Worm (Caenorhabditis elegans): ENCODE data around the gene F19H6.5.

DNA sequence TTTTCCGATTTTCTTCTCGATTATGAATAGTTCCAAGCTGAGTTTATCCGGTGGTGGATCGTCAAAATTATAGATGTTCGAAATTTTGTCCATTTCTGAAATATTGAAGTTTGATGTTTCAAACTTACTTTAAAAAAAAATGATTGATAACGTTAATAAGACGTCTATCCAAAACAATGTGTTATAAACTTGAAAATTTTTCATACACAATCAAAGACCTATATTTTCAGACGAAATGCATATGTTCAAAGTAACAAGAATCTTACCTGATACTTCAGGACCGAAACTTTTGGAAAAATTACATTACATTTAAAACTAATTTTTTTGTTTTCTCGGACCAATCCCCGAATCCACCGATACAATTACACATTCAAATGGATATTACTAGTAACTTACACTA lies 26.7 kb upstream of the F19H6.5 start, which contains the start of gene nekl-3:
- TF ChIP-seq ztf-29 (GFP tag; IDR thresholded peaks at IDR 0.05) (no peak), ref-1 (GFP tag; conservative IDR thresholded peaks at IDR 0.05) (no peak), ztf-23 (GFP tag; IDR thresholded peaks at IDR 0.05) (no peak), T22C8.4 (GFP tag; IDR thresholded peaks at IDR 0.05) (no peak), flt-1 (GFP tag; IDR thresholded peaks at IDR 0.05) (no peak)

Measured in whole organism, midembryonic.